Fruit fly (Drosophila melanogaster) whole organism, prepupa: Measurements from ENCODE around the gene CG1983.

ENCODE experiments used
- Blimp-1 ChIP-seq: fragments of 200-800 bp; sonication (Bioruptor generic); optimal IDR thresholded peaks from 3 replicates; lab custom pipeline; 2017; ENCODE audit warnings: missing biosample characterization, missing genetic modification characterization, mild to moderate bottlenecking, moderate library complexity, missing genetic modification reagents
- CG6276 ChIP-seq: fragments of 200-800 bp; sonication (Bioruptor generic); optimal IDR thresholded peaks from 2 replicates; lab custom pipeline; 2017; ENCODE audit warnings: missing biosample characterization, mild to moderate bottlenecking, missing genetic modification characterization
- CG6854 ChIP-seq: fragments of 200-800 bp; sonication (Bioruptor generic); optimal IDR thresholded peaks from 2 replicates; lab custom pipeline; 2017; ENCODE audit warnings: missing biosample characterization, mild to moderate bottlenecking, missing genetic modification characterization
- CG7368 ChIP-seq: fragments of 200-800 bp; sonication (Bioruptor generic); optimal IDR thresholded peaks from 3 replicates; lab custom pipeline; 2016; ENCODE audit warnings: missing biosample characterization, missing genetic modification characterization
- OdsH ChIP-seq: fragments of 200-800 bp; sonication (Bioruptor generic); optimal IDR thresholded peaks from 3 replicates; lab custom pipeline; 2016; ENCODE audit warnings: missing biosample characterization, missing genetic modification characterization

DNA sequence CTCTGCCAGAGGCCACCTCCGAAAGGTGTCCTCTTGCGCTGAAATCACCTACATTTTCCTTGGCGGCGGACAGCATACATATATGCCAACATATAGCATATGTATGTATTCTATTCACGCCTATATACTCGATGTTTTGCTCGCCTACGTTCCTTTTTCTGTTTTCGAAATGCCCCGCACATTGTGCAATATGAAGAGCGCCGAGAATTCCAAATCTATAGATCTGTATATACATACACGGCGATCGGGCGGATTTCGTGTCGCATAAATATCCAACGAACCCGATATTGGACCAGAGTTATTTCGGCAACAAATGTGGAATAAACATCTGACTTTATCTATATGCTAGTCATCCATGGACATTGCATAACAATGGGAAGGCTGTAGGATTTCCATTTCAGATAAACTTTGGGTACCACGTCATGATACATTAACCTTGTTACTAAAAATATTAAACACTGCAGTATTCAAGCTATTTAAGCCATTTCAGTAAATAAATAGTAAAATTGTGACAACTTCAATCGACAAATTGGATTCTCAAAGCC, 2.4 kb downstream of the CG1983 start:
- TF ChIP-seq CG7368 (GFP tag; lab: Kevin White, UChicago): no peak
- no peak for TF ChIP-seq Blimp-1
- no peak for TF ChIP-seq CG6854 (GFP tag; lab: Kevin White, UChicago)
- TF ChIP-seq CG6276: no peak
- TF ChIP-seq OdsH (GFP tag; lab: Kevin White, UChicago): no peak
